Worm (Caenorhabditis elegans) whole organism, L1 larva: ENCODE measurements around the gene C23F12.3.

ENCODE experiments used
- C04F5.9 ChIP-seq: sonication (generic microtip); optimal IDR thresholded peaks from 2 replicates; lab custom pipeline; 2016; ENCODE audit warnings: missing genetic modification characterization, missing compliant biosample characterization
- C34B4.2 ChIP-seq: sonication (generic microtip); optimal IDR thresholded peaks from 2 replicates; lab custom pipeline; 2017; ENCODE audit warnings: mild to moderate bottlenecking, missing genetic modification characterization, missing compliant biosample characterization
- aly-2 ChIP-seq: fragments of 150-350 bp; optimal IDR thresholded peaks from 2 replicates; lab custom pipeline; 2014; ENCODE audit warnings: missing biosample characterization, missing genetic modification characterization
- blmp-1 ChIP-seq: fragments of 150-350 bp; optimal IDR thresholded peaks from 2 replicates; lab custom pipeline; 2014; ENCODE audit warnings: missing biosample characterization, missing genetic modification characterization
- ceh-82 ChIP-seq, 3 experiments: fragments of 150-350 bp in 1 of 3; sonication (generic microtip) in 2 of 3; optimal IDR thresholded peaks; 2 replicates each; lab custom pipeline; 2014 to 2017; ENCODE audit warnings: missing biosample characterization in 3 of 3, missing genetic modification characterization in 3 of 3
- ceh-90 ChIP-seq: sonication (generic microtip); optimal IDR thresholded peaks from 2 replicates; lab custom pipeline; 2016; ENCODE audit warnings: missing genetic modification characterization, missing compliant biosample characterization
- efl-3 ChIP-seq: fragments of 200-800 bp; sonication (Bioruptor generic); optimal IDR thresholded peaks from 2 replicates; lab custom pipeline; 2018; ENCODE audit warnings: mild to moderate bottlenecking, missing genetic modification characterization, missing compliant biosample characterization
- elt-2 ChIP-seq: sonication (generic microtip); optimal IDR thresholded peaks from 2 replicates; lab custom pipeline; 2016; ENCODE audit warnings: missing genetic modification characterization, mild to moderate bottlenecking, inconsistent platforms, missing compliant biosample characterization, missing genetic modification reagents
- elt-3 ChIP-seq, 6 experiments: fragments of 150-350 bp in 1 of 6; sonication (generic microtip); optimal IDR thresholded peaks; 2 replicates each; lab custom pipeline; 2017 to 2018; ENCODE audit warnings: missing biosample characterization in 6 of 6, missing genetic modification characterization in 6 of 6, inconsistent platforms in 1 of 6
- ets-5 ChIP-seq: fragments of 200-800 bp; sonication (Bioruptor generic); IDR thresholded peaks from 2 replicates; pipeline ENCODE4 v1.3.6; 2022; ENCODE audit warnings: missing genetic modification characterization, missing compliant biosample characterization
- fos-1 ChIP-seq: fragments of 150-350 bp; optimal IDR thresholded peaks from 2 replicates; lab custom pipeline; 2014; ENCODE audit warnings: missing biosample characterization, missing genetic modification characterization
- grh-1 ChIP-seq: fragments of 200-800 bp; sonication (Bioruptor generic); IDR thresholded peaks from 2 replicates; pipeline ENCODE4 v1.3.6; 2022; ENCODE audit warnings: missing genetic modification reagents, missing genetic modification characterization, missing compliant biosample characterization
- irx-1 ChIP-seq: sonication (generic microtip); optimal IDR thresholded peaks from 2 replicates; lab custom pipeline; 2016; ENCODE audit warnings: missing genetic modification characterization, missing compliant biosample characterization
- jun-1 ChIP-seq: fragments of 150-350 bp; optimal IDR thresholded peaks from 2 replicates; lab custom pipeline; 2014; ENCODE audit warnings: missing biosample characterization, missing genetic modification reagents, missing genetic modification characterization
- lin-13 ChIP-seq: fragments of 150-350 bp; optimal IDR thresholded peaks from 2 replicates; lab custom pipeline; 2014; ENCODE audit warnings: missing biosample characterization, missing genetic modification reagents, missing genetic modification characterization
- lin-14 ChIP-seq: fragments of 200-800 bp; sonication (Bioruptor generic); optimal IDR thresholded peaks from 2 replicates; lab custom pipeline; 2018; ENCODE audit warnings: mild to moderate bottlenecking, missing genetic modification characterization, moderate library complexity, missing compliant biosample characterization
- lin-35 ChIP-seq, 2 experiments: fragments of 150-350 bp; optimal IDR thresholded peaks; 2 replicates each; lab custom pipeline; 2014; ENCODE audit warnings: missing biosample characterization in 2 of 2, missing genetic modification characterization in 2 of 2, missing genetic modification reagents in 2 of 2
- lir-3 ChIP-seq: sonication (generic microtip); optimal IDR thresholded peaks from 2 replicates; lab custom pipeline; 2016; ENCODE audit warnings: mild to moderate bottlenecking, missing genetic modification characterization, moderate library complexity, missing compliant biosample characterization; ENCODE audit not compliant: poor library complexity
- lsy-2 ChIP-seq, 2 experiments: fragments of 150-350 bp; optimal IDR thresholded peaks; 2 replicates each; lab custom pipeline; 2014; ENCODE audit warnings: missing biosample characterization in 2 of 2, missing genetic modification characterization in 2 of 2
- mef-2 ChIP-seq: fragments of 150-350 bp; optimal IDR thresholded peaks from 2 replicates; lab custom pipeline; 2014; ENCODE audit warnings: missing biosample characterization, missing genetic modification characterization
- mep-1 ChIP-seq: fragments of 150-350 bp; optimal IDR thresholded peaks from 2 replicates; lab custom pipeline; 2014; ENCODE audit warnings: missing biosample characterization, missing genetic modification characterization
- nhr-11 ChIP-seq: fragments of 150-350 bp; optimal IDR thresholded peaks from 2 replicates; lab custom pipeline; 2014; ENCODE audit warnings: missing biosample characterization, missing genetic modification characterization
- nhr-19 ChIP-seq: fragments of 200-800 bp; sonication (Bioruptor generic); conservative IDR thresholded peaks from 2 replicates; pipeline ENCODE4 v1.3.6; 2022; ENCODE audit warnings: missing genetic modification characterization, missing compliant biosample characterization
- nhr-20 ChIP-seq: sonication (generic microtip); optimal IDR thresholded peaks from 2 replicates; lab custom pipeline; 2016; ENCODE audit warnings: mild to moderate bottlenecking, missing genetic modification characterization, missing compliant biosample characterization
- nhr-237 ChIP-seq: fragments of 150-350 bp; optimal IDR thresholded peaks from 2 replicates; lab custom pipeline; 2014; ENCODE audit warnings: missing biosample characterization, missing genetic modification characterization
- nhr-28 ChIP-seq: fragments of 150-350 bp; optimal IDR thresholded peaks from 2 replicates; lab custom pipeline; 2014; ENCODE audit warnings: missing biosample characterization, missing genetic modification characterization
- nhr-47 ChIP-seq: sonication (generic microtip); optimal IDR thresholded peaks from 2 replicates; lab custom pipeline; 2016; ENCODE audit warnings: mild to moderate bottlenecking, missing genetic modification characterization, moderate library complexity, missing compliant biosample characterization
- nhr-71 ChIP-seq: sonication (generic microtip); optimal IDR thresholded peaks from 2 replicates; lab custom pipeline; 2016; ENCODE audit warnings: mild to moderate bottlenecking, missing genetic modification characterization, moderate library complexity, missing compliant biosample characterization
- nhr-76 ChIP-seq: sonication (generic microtip); optimal IDR thresholded peaks from 2 replicates; lab custom pipeline; 2017; ENCODE audit warnings: missing biosample characterization, missing genetic modification characterization
- nhr-77 ChIP-seq: fragments of 150-350 bp; optimal IDR thresholded peaks from 2 replicates; lab custom pipeline; 2014; ENCODE audit warnings: missing biosample characterization, missing genetic modification characterization
- nhr-84 ChIP-seq: sonication (generic microtip); optimal IDR thresholded peaks from 2 replicates; lab custom pipeline; 2017; ENCODE audit warnings: missing biosample characterization, missing genetic modification characterization
- nhr-85 ChIP-seq: sonication (generic microtip); peaks from one replicate; lab custom pipeline; 2016; ENCODE audit warnings: missing genetic modification characterization, inconsistent platforms, missing compliant biosample characterization
- nhr-90 ChIP-seq: sonication (generic microtip); optimal IDR thresholded peaks from 2 replicates; lab custom pipeline; 2016; ENCODE audit warnings: mild to moderate bottlenecking, missing genetic modification characterization, missing compliant biosample characterization; ENCODE audit not compliant: poor library complexity
- pag-3 ChIP-seq: sonication (generic microtip); optimal IDR thresholded peaks from 2 replicates; lab custom pipeline; 2017; ENCODE audit warnings: missing genetic modification characterization, mild to moderate bottlenecking, missing compliant biosample characterization, antibody characterized with exemption, borderline replicate concordance; ENCODE audit not compliant: insufficient read depth
- rnt-1 ChIP-seq: sonication (generic microtip); optimal IDR thresholded peaks from 2 replicates; lab custom pipeline; 2016; ENCODE audit warnings: mild to moderate bottlenecking, missing genetic modification characterization, moderate library complexity, missing compliant biosample characterization
- snu-23 ChIP-seq: sonication (generic microtip); optimal IDR thresholded peaks from 2 replicates; lab custom pipeline; 2016; ENCODE audit warnings: missing genetic modification characterization, missing compliant biosample characterization
- sox-4 ChIP-seq: sonication (generic microtip); optimal IDR thresholded peaks from 2 replicates; lab custom pipeline; 2016; ENCODE audit warnings: missing genetic modification characterization, missing compliant biosample characterization
- sptf-1 ChIP-seq: fragments of 150-350 bp; optimal IDR thresholded peaks from 2 replicates; lab custom pipeline; 2014; ENCODE audit warnings: missing biosample characterization, missing genetic modification characterization
- swsn-7 ChIP-seq: sonication (generic microtip); optimal IDR thresholded peaks from 2 replicates; lab custom pipeline; 2016; ENCODE audit warnings: missing genetic modification characterization, missing compliant biosample characterization
- unc-130 ChIP-seq: fragments of 150-350 bp; optimal IDR thresholded peaks from 2 replicates; lab custom pipeline; 2017; ENCODE audit warnings: missing biosample characterization, missing genetic modification characterization, inconsistent platforms
- unc-30 ChIP-seq: sonication (generic microtip); optimal IDR thresholded peaks from 2 replicates; lab custom pipeline; 2017; ENCODE audit warnings: missing biosample characterization, missing genetic modification characterization
- zag-1 ChIP-seq: fragments of 150-350 bp; optimal IDR thresholded peaks from 2 replicates; lab custom pipeline; 2014; ENCODE audit warnings: missing biosample characterization, missing genetic modification characterization
- ztf-4 ChIP-seq: fragments of 150-350 bp; optimal IDR thresholded peaks from 2 replicates; lab custom pipeline; 2014; ENCODE audit warnings: missing biosample characterization, missing genetic modification characterization

C23F12.3 gene

DNA sequence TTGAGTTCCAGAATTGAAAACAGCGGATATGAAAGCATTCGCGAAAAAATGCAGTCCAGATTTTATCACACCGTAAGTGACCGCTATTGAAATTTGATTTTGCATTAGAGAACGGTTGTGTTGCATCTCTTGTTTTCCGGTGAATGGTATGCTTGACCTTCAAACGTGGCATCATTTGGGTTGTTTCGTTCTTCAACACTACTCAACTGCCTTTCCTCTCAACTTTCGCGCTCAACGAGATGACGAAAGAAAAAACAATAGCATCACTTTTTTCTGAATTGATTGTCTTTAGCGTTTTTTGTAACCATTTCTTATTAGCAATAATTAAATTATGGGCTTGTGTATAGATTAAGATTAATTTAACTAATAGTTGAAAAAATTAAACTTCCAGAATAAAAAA lies 11.0 kb downstream of the C23F12.3 start:
- TF ChIP-seq nhr-11 (tag; lab: Kevin White, UChicago) (no peak), ceh-90 (tag; lab: Kevin White, UChicago) (no peak), aly-2 (tag; lab: Kevin White, UChicago) (no peak), rnt-1 (tag; lab: Kevin White, UChicago) (no peak), swsn-7 (tag; lab: Kevin White, UChicago) (no peak), lir-3 (tag; lab: Kevin White, UChicago) (no peak), sox-4 (tag; lab: Kevin White, UChicago) (no peak), lin-35 (GFP tag; optimal IDR thresholded peaks at IDR 0.05; lab: Kevin White, UChicago) (no peak), lin-14 (GFP tag; lab: Kevin White, UChicago) (peak; percentile 59), nhr-84 (tag; lab: Kevin White, UChicago) (no peak), nhr-76 (tag; lab: Kevin White, UChicago) (no peak), ceh-82 (tag; optimal IDR thresholded peaks at IDR 0.05; lab: Kevin White, UChicago) (no peak), zag-1 (tag; lab: Kevin White, UChicago) (no peak), nhr-85 (tag; lab: Kevin White, UChicago) (peak; percentile 75), unc-130 (tag; lab: Kevin White, UChicago) (no peak), pag-3 (tag; lab: Kevin White, UChicago) (no peak), fos-1 (tag; lab: Kevin White, UChicago) (no peak), mef-2 (tag; lab: Kevin White, UChicago) (no peak), nhr-47 (tag; lab: Kevin White, UChicago) (no peak), blmp-1 (tag; lab: Kevin White, UChicago) (peak; percentile 40)

DNA sequence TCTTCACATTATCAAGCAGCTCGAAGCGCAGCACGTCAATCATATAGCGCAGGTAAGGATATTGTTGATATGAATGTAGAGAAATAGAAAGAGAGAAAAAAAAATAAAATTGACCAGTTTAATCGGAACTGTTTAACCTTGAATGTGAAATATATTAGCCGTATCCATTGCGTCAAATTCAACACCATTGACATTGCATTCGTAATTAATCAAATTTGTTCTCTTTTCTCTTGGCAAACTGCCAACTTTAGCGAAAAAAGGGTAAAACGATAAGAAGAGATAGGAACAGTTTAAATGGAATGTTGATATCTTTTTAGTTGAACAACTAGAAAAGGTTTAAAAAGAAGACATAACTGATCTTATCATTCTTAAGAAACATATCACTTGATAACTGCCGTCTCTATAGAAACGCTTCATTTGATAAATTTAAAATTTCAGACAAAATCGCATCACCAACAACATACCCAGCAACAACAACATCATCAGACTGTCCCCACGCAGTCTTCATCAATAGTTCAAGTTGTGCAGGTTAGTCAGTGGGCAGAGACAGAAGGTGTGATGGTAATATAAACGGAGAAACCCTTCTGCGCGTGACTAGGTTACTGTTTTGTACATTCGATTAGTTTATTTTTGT lies 12.3 kb downstream of the C23F12.3 start:
- TF ChIP-seq sox-4 (tag; lab: Kevin White, UChicago) (no peak), unc-30 (tag; lab: Kevin White, UChicago) (no peak), efl-3 (no peak), C04F5.9 (tag; lab: Kevin White, UChicago) (no peak), mep-1 (tag; lab: Kevin White, UChicago) (peak; percentile 37), lin-14 (GFP tag; lab: Kevin White, UChicago) (peak; percentile 68), ceh-82 (tag; optimal IDR thresholded peaks at IDR 0.05; lab: Kevin White, UChicago) (no peak), nhr-77 (tag; lab: Kevin White, UChicago) (no peak), lin-13 (no peak), jun-1 (tag; lab: Kevin White, UChicago) (no peak), nhr-237 (no peak), ztf-4 (tag; lab: Kevin White, UChicago) (no peak), grh-1 (GFP tag; lab: Robert Waterston, UW) (peak; percentile 48; the same call in 1 of the 2 replicates), irx-1 (tag; lab: Kevin White, UChicago) (peak; percentile 55), nhr-28 (tag; lab: Kevin White, UChicago) (no peak), rnt-1 (tag; lab: Kevin White, UChicago) (no peak), nhr-90 (peak; percentile 57), snu-23 (GFP tag; lab: Kevin White, UChicago) (peak; percentile 35), nhr-20 (tag; lab: Kevin White, UChicago) (peak; percentile 1), C34B4.2 (no peak), ets-5 (GFP tag; lab: Robert Waterston, UW) (no peak), nhr-11 (tag; lab: Kevin White, UChicago) (no peak), nhr-71 (peak; percentile 37), lsy-2 (tag; optimal IDR thresholded peaks at IDR 0.05; lab: Kevin White, UChicago) (peak; percentile 14 to 20), nhr-84 (tag; lab: Kevin White, UChicago) (no peak), nhr-19 (GFP tag; lab: Robert Waterston, UW) (0 out of 2 replicates have a peak, but pooled peaks have one; percentile 12), blmp-1 (tag; lab: Kevin White, UChicago) (peak; percentile 67), nhr-85 (tag; lab: Kevin White, UChicago) (peak; percentile 93), elt-3 (tag; optimal IDR thresholded peaks at IDR 0.05; lab: Kevin White, UChicago) (peak in 5 of 6 experiments; percentile 40 to 82 (median 52)), sptf-1 (no peak), elt-2 (tag; lab: Kevin White, UChicago) (no peak), lin-35 (GFP tag; optimal IDR thresholded peaks at IDR 0.05; lab: Kevin White, UChicago) (peak in 1 of 2 experiments; percentile 46)
